Fruit fly (Drosophila melanogaster) whole organism, embryonic: Measurements from ENCODE around the gene Zaf1.

ENCODE experiments used
- CG16863 ChIP-seq: fragments of 200-800 bp; sonication (Bioruptor generic); optimal IDR thresholded peaks from 3 replicates; lab custom pipeline; 2016; ENCODE audit warnings: missing biosample characterization, missing genetic modification characterization
- HLH3B ChIP-seq: fragments of 200-800 bp; sonication (Bioruptor generic); IDR thresholded peaks from 2 replicates; pipeline ENCODE4 v1.3.6; 2022; ENCODE audit warnings: missing biosample characterization, missing genetic modification characterization
- dan ChIP-seq: fragments of 200-800 bp; sonication (Bioruptor generic); IDR thresholded peaks from 2 replicates; pipeline ENCODE4 v1.3.6; 2022; ENCODE audit warnings: missing biosample characterization, missing genetic modification characterization
- emc ChIP-seq: fragments of 200-800 bp; sonication (Bioruptor generic); optimal IDR thresholded peaks from 2 replicates; lab custom pipeline; 2016; ENCODE audit warnings: missing biosample characterization, missing genetic modification characterization

The Zaf1 gene

dm6 chr3R:11578645-11579044, 46.8 kb downstream of the Zaf1 start, which contains the start of the genes CG6790 and CG5342 (continued):
- no peak for TF ChIP-seq CG16863 (GFP tag; lab: Kevin White, UChicago)
- no peak for TF ChIP-seq emc (GFP tag; lab: Kevin White, UChicago)
- TF ChIP-seq dan (GFP tag; lab: Robert Waterston, UW), result no peak
- no peak for TF ChIP-seq HLH3B (GFP tag; lab: Robert Waterston, UW)
